Worm (Caenorhabditis elegans) whole organism, L3 larva: ENCODE data around the gene rsr-2.

ENCODE experiments used
- ama-1 ChIP-seq: fragments of 150-350 bp; optimal IDR thresholded peaks from 2 replicates; lab custom pipeline; 2018
- ceh-16 ChIP-seq: sonication (generic microtip); optimal IDR thresholded peaks from 2 replicates; lab custom pipeline; 2017; ENCODE audit warnings: missing biosample characterization, missing genetic modification characterization
- egl-27 ChIP-seq: sonication (generic microtip); optimal IDR thresholded peaks from 4 replicates; lab custom pipeline; 2017; ENCODE audit warnings: missing biosample characterization, missing genetic modification reagents, missing genetic modification characterization
- fos-1 ChIP-seq: fragments of 150-350 bp; optimal IDR thresholded peaks from 2 replicates; lab custom pipeline; 2014; ENCODE audit warnings: missing biosample characterization, missing genetic modification characterization
- hmg-11 ChIP-seq: sonication (generic microtip); optimal IDR thresholded peaks from 2 replicates; lab custom pipeline; 2016; ENCODE audit warnings: missing genetic modification characterization, missing compliant biosample characterization
- nhr-28 ChIP-seq: fragments of 150-350 bp; optimal IDR thresholded peaks from 2 replicates; lab custom pipeline; 2014; ENCODE audit warnings: missing biosample characterization, missing genetic modification characterization
- nhr-77 ChIP-seq: fragments of 150-350 bp; optimal IDR thresholded peaks from 2 replicates; lab custom pipeline; 2014; ENCODE audit warnings: missing biosample characterization, missing genetic modification characterization
- snpc-4 ChIP-seq: fragments of 150-350 bp; optimal IDR thresholded peaks from 2 replicates; lab custom pipeline; 2014; ENCODE audit warnings: missing biosample characterization, missing genetic modification characterization
- ztf-11 ChIP-seq: fragments of 150-350 bp; optimal IDR thresholded peaks from 2 replicates; lab custom pipeline; 2014; ENCODE audit warnings: missing biosample characterization, missing genetic modification characterization

DNA sequence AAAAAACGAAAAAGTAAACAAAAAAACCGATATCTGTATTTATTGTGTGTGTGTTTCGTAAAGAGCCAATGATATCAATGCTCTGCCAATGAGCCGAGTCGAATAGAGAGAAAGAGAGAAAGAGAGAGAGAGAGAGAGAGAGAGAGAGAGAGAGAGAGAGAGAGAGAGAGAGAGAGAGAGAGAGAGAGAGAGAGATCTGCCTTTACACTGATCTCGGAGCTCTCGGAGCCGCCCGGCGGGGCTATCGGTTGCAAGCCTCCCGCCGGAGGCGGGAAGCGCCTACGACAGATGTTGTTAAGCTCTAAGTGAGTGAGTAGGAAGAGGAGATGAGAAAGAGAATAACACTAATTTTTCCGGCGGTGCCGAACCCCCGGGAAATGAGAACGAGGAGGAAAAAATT, 43.7 kb downstream of the rsr-2 start:
- no peak for TF ChIP-seq nhr-28
- no peak for TF ChIP-seq ama-1 (lab: Kevin White, UChicago)
- no peak for TF ChIP-seq snpc-4 (tag; lab: Kevin White, UChicago)
- no peak for TF ChIP-seq egl-27 (tag; lab: Kevin White, UChicago)
- TF ChIP-seq hmg-11 (tag; lab: Kevin White, UChicago), result no peak
- TF ChIP-seq ztf-11 (tag; lab: Kevin White, UChicago), result no peak
- TF ChIP-seq nhr-77 (tag; lab: Kevin White, UChicago), result no peak
- no peak for TF ChIP-seq ceh-16 (tag; lab: Kevin White, UChicago)
- no peak for TF ChIP-seq fos-1 (tag; lab: Kevin White, UChicago)
